Worm (Caenorhabditis elegans): ENCODE data around the gene K09B11.5.

DNA sequence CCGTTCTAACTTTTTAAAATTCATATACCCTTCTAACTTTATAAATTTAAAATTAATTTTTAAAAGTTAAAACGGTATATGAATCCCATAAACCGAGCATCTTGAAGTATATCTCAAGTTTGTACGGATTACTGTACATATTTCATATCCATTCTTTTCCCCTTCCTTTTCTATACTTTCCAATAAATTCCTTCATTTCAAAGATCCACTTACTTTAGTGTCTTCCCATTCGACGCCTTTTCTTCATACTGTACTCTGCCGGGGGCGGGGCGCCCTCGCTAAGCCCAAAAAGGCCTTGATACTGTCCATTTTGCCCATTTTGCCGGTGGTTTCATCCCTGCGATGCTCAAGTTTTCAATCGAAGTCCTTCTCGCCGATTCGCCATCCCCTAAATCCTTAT lies 32.0 kb upstream of the K09B11.5 start, which contains the start of gene fezf-1:
- TF ChIP-seq W03F9.2 (tag; optimal IDR thresholded peaks at IDR 0.05): no peak
- TF ChIP-seq him-1 (tag; optimal IDR thresholded peaks at IDR 0.05): no peak
